Worm (Caenorhabditis elegans) whole organism, young adult: ENCODE results near the gene B0454.6.

Experiments
- B0019.2 ChIP-seq: fragments of 200-800 bp; sonication (Bioruptor generic); conservative IDR thresholded peaks from 2 replicates; pipeline ENCODE4 v1.3.6; 2022; ENCODE audit warnings: missing genetic modification reagents, missing genetic modification characterization, missing compliant biosample characterization
- B0336.3 ChIP-seq: fragments of 200-800 bp; sonication (Bioruptor generic); IDR thresholded peaks from 2 replicates; pipeline ENCODE4 v1.3.6; 2022; ENCODE audit warnings: missing genetic modification characterization, missing compliant biosample characterization
- F22D6.2 ChIP-seq: sonication (generic microtip); optimal IDR thresholded peaks from 2 replicates; lab custom pipeline; 2016; ENCODE audit warnings: mild to moderate bottlenecking, missing genetic modification characterization, missing compliant biosample characterization
- F23B12.7 ChIP-seq: sonication (generic microtip); optimal IDR thresholded peaks from 2 replicates; lab custom pipeline; 2017; ENCODE audit warnings: missing genetic modification characterization, mild to moderate bottlenecking, missing compliant biosample characterization, antibody characterized with exemption, moderate library complexity; ENCODE audit not compliant: insufficient read depth
- F37B4.10 ChIP-seq: fragments of 200-800 bp; sonication (Bioruptor generic); IDR thresholded peaks from 2 replicates; pipeline ENCODE4 v1.3.6; 2022; ENCODE audit warnings: missing genetic modification characterization, missing compliant biosample characterization
- F39B2.1 ChIP-seq: fragments of 200-800 bp; sonication (Bioruptor generic); IDR thresholded peaks from 2 replicates; pipeline ENCODE4 v1.3.6; 2022; ENCODE audit warnings: missing genetic modification reagents, missing genetic modification characterization, missing compliant biosample characterization
- F52B5.7 ChIP-seq: sonication (generic microtip); optimal IDR thresholded peaks from 2 replicates; lab custom pipeline; 2016; ENCODE audit warnings: mild to moderate bottlenecking, missing genetic modification characterization, missing compliant biosample characterization
- F57A8.1 ChIP-seq: fragments of 200-800 bp; sonication (Bioruptor generic); optimal IDR thresholded peaks from 2 replicates; lab custom pipeline; 2018; ENCODE audit warnings: mild to moderate bottlenecking, missing genetic modification characterization, moderate library complexity, missing compliant biosample characterization
- ZK185.1 ChIP-seq: sonication (generic microtip); optimal IDR thresholded peaks from 2 replicates; lab custom pipeline; 2016; ENCODE audit warnings: mild to moderate bottlenecking, missing genetic modification characterization, missing compliant biosample characterization; ENCODE audit not compliant: poor library complexity, severe bottlenecking
- aptf-3 ChIP-seq: fragments of 200-800 bp; sonication (Bioruptor generic); IDR thresholded peaks from 2 replicates; pipeline ENCODE4 v1.3.6; 2022; ENCODE audit warnings: missing genetic modification characterization, missing compliant biosample characterization
- attf-3 ChIP-seq: fragments of 200-800 bp; sonication (Bioruptor generic); conservative IDR thresholded peaks from 2 replicates; pipeline ENCODE4 v1.3.6; 2022; ENCODE audit warnings: missing genetic modification reagents, missing genetic modification characterization, missing compliant biosample characterization
- bed-1 ChIP-seq: fragments of 200-800 bp; sonication (Bioruptor generic); IDR thresholded peaks from 2 replicates; pipeline ENCODE4 v1.3.6; 2022; ENCODE audit warnings: missing genetic modification reagents, missing genetic modification characterization, missing compliant biosample characterization
- ceh-100 ChIP-seq: fragments of 200-800 bp; sonication (Bioruptor generic); IDR thresholded peaks from 2 replicates; pipeline ENCODE4 v1.3.6; 2022; ENCODE audit warnings: missing genetic modification reagents, missing genetic modification characterization, missing compliant biosample characterization
- ceh-79 ChIP-seq: sonication (generic microtip); optimal IDR thresholded peaks from 2 replicates; lab custom pipeline; 2017; ENCODE audit warnings: mild to moderate bottlenecking, missing genetic modification characterization, missing compliant biosample characterization
- ceh-91 ChIP-seq: fragments of 200-800 bp; sonication (Bioruptor generic); IDR thresholded peaks from 2 replicates; pipeline ENCODE4 v1.3.6; 2022; ENCODE audit warnings: missing genetic modification reagents, missing genetic modification characterization, missing compliant biosample characterization
- chd-7 ChIP-seq: sonication (generic microtip); optimal IDR thresholded peaks from 2 replicates; lab custom pipeline; 2016; ENCODE audit warnings: mild to moderate bottlenecking, missing genetic modification characterization, moderate library complexity, missing compliant biosample characterization
- dpff-1 ChIP-seq: sonication (generic microtip); optimal IDR thresholded peaks from 2 replicates; lab custom pipeline; 2017; ENCODE audit warnings: mild to moderate bottlenecking, missing genetic modification characterization, missing compliant biosample characterization
- egl-44 ChIP-seq: fragments of 200-800 bp; sonication (Bioruptor generic); IDR thresholded peaks from 2 replicates; pipeline ENCODE4 v1.3.6; 2022; ENCODE audit warnings: missing genetic modification reagents, missing genetic modification characterization, missing compliant biosample characterization
- egrh-3 ChIP-seq: fragments of 200-800 bp; sonication (Bioruptor generic); IDR thresholded peaks from 2 replicates; pipeline ENCODE4 v1.3.6; 2022; ENCODE audit warnings: missing genetic modification reagents, missing genetic modification characterization, missing compliant biosample characterization
- ets-4 ChIP-seq: fragments of 200-800 bp; sonication (Bioruptor generic); optimal IDR thresholded peaks from 2 replicates; lab custom pipeline; 2018; ENCODE audit warnings: mild to moderate bottlenecking, missing genetic modification characterization, missing compliant biosample characterization
- fkh-3 ChIP-seq: sonication (generic microtip); optimal IDR thresholded peaks from 2 replicates; lab custom pipeline; 2016; ENCODE audit warnings: mild to moderate bottlenecking, missing genetic modification characterization, missing compliant biosample characterization
- hrde-1 ChIP-seq: sonication (generic microtip); optimal IDR thresholded peaks from 2 replicates; lab custom pipeline; 2016; ENCODE audit warnings: missing genetic modification characterization, mild to moderate bottlenecking, missing compliant biosample characterization, moderate library complexity, missing genotype, missing genetic modification reagents, borderline replicate concordance
- lir-1 ChIP-seq: fragments of 200-800 bp; sonication (Bioruptor generic); conservative IDR thresholded peaks from 2 replicates; pipeline ENCODE4 v1.3.6; 2022; ENCODE audit warnings: missing genetic modification reagents, missing genetic modification characterization, missing compliant biosample characterization
- madf-3 ChIP-seq: fragments of 200-800 bp; sonication (Bioruptor generic); IDR thresholded peaks from 2 replicates; pipeline ENCODE4 v1.3.6; 2022; ENCODE audit warnings: missing genetic modification reagents, missing genetic modification characterization, missing compliant biosample characterization
- mes-4 ChIP-seq: sonication (generic microtip); optimal IDR thresholded peaks from 2 replicates; lab custom pipeline; 2016; ENCODE audit warnings: missing genotype, missing genetic modification characterization, missing compliant biosample characterization
- nfya-1 ChIP-seq: sonication (generic microtip); optimal IDR thresholded peaks from 2 replicates; lab custom pipeline; 2017; ENCODE audit warnings: antibody characterized with exemption, missing compliant biosample characterization, missing genetic modification characterization, borderline replicate concordance; ENCODE audit not compliant: insufficient read depth
- nfya-2 ChIP-seq: fragments of 200-800 bp; sonication (Bioruptor generic); IDR thresholded peaks from 2 replicates; pipeline ENCODE4 v1.3.6; 2022; ENCODE audit warnings: missing genetic modification reagents, missing genetic modification characterization, missing compliant biosample characterization
- nfyb-1 ChIP-seq: fragments of 200-800 bp; sonication (Bioruptor generic); IDR thresholded peaks from 2 replicates; pipeline ENCODE4 v1.3.6; 2022; ENCODE audit warnings: missing genetic modification reagents, missing genetic modification characterization, missing compliant biosample characterization
- nhr-80 ChIP-seq: sonication (generic microtip); optimal IDR thresholded peaks from 2 replicates; lab custom pipeline; 2016; ENCODE audit warnings: missing genetic modification characterization, missing compliant biosample characterization
- nhr-90 ChIP-seq: sonication (generic microtip); optimal IDR thresholded peaks from 2 replicates; lab custom pipeline; 2016; ENCODE audit warnings: missing genotype, mild to moderate bottlenecking, missing genetic modification characterization, missing compliant biosample characterization
- snpc-1.3 ChIP-seq: sonication (generic microtip); optimal IDR thresholded peaks from 2 replicates; lab custom pipeline; 2017; ENCODE audit warnings: missing genetic modification characterization, mild to moderate bottlenecking, missing compliant biosample characterization, antibody characterized with exemption, moderate library complexity, missing genotype, missing genetic modification reagents; ENCODE audit not compliant: insufficient read depth
- snpc-3.4 ChIP-seq: sonication (generic microtip); optimal IDR thresholded peaks from 2 replicates; lab custom pipeline; 2017; ENCODE audit warnings: missing genetic modification characterization, mild to moderate bottlenecking, missing compliant biosample characterization, antibody characterized with exemption, moderate library complexity, missing genotype, missing genetic modification reagents
- somi-1 ChIP-seq: fragments of 200-800 bp; sonication (Bioruptor generic); optimal IDR thresholded peaks from 2 replicates; lab custom pipeline; 2018; ENCODE audit warnings: mild to moderate bottlenecking, missing genetic modification characterization, missing compliant biosample characterization
- tbp1 ChIP-seq: fragments of 200-800 bp; sonication (Bioruptor generic); optimal IDR thresholded peaks from 2 replicates; lab custom pipeline; 2018; ENCODE audit warnings: mild to moderate bottlenecking, missing genetic modification characterization, missing compliant biosample characterization
- unc-62 ChIP-seq: fragments of 150-350 bp; optimal IDR thresholded peaks from 2 replicates; lab custom pipeline; 2014; ENCODE audit warnings: missing biosample characterization, missing genetic modification reagents, missing genetic modification characterization
- xnd-1 ChIP-seq: sonication (generic microtip); optimal IDR thresholded peaks from 2 replicates; lab custom pipeline; 2016; ENCODE audit warnings: missing genotype, missing genetic modification reagents, missing genetic modification characterization, missing compliant biosample characterization
- zim-3 ChIP-seq: sonication (generic microtip); optimal IDR thresholded peaks from 2 replicates; lab custom pipeline; 2017; ENCODE audit warnings: mild to moderate bottlenecking, missing genetic modification characterization, moderate library complexity, missing compliant biosample characterization
- ztf-18 ChIP-seq: sonication (generic microtip); optimal IDR thresholded peaks from 2 replicates; lab custom pipeline; 2016; ENCODE audit warnings: missing genotype, mild to moderate bottlenecking, missing genetic modification characterization, missing compliant biosample characterization
- ztf-22 ChIP-seq: fragments of 200-800 bp; sonication (Bioruptor generic); optimal IDR thresholded peaks from 2 replicates; lab custom pipeline; 2018; ENCODE audit warnings: mild to moderate bottlenecking, missing genetic modification characterization, moderate library complexity, missing compliant biosample characterization
- ztf-6 ChIP-seq: fragments of 200-800 bp; sonication (Bioruptor generic); IDR thresholded peaks from 2 replicates; pipeline ENCODE4 v1.3.6; 2022; ENCODE audit warnings: missing genetic modification reagents, missing genetic modification characterization, missing compliant biosample characterization

Gene B0454.6

ce11 chrII:3066401-3066800 is 33.8 kb downstream of the B0454.6 start:
- TF ChIP-seq F22D6.2 (tag; lab: Kevin White, UChicago) (no peak), fkh-3 (tag; lab: Kevin White, UChicago) (no peak), ceh-91 (GFP tag; lab: Robert Waterston, UW) (no peak), nhr-80 (tag; lab: Kevin White, UChicago) (no peak), nfya-2 (no peak), unc-62 (GFP tag; lab: Kevin White, UChicago) (no peak), mes-4 (tag; lab: Kevin White, UChicago) (no peak), egl-44 (no peak), F23B12.7 (tag; lab: Kevin White, UChicago) (no peak), ceh-100 (GFP tag; lab: Robert Waterston, UW) (no peak), ztf-18 (no peak)

ce11 chrII:3067447-3067846 is 34.9 kb downstream of the B0454.6 start:
- no peak for TF ChIP-seq tbp1

ce11 chrII:3067896-3068295 is 35.3 kb downstream of the B0454.6 start:
- TF ChIP-seq ztf-22 (GFP tag; lab: Kevin White, UChicago) (no peak), aptf-3 (GFP tag; lab: Robert Waterston, UW) (no peak), attf-3 (no peak), xnd-1 (no peak), B0019.2 (GFP tag; lab: Robert Waterston, UW) (no peak), dpff-1 (tag; lab: Kevin White, UChicago) (no peak), somi-1 (GFP tag; lab: Kevin White, UChicago) (no peak), nfya-1 (tag; lab: Kevin White, UChicago) (no peak), egrh-3 (no peak), ZK185.1 (tag; lab: Kevin White, UChicago) (no peak), nhr-90 (tag; lab: Kevin White, UChicago) (no peak), ets-4 (no peak), snpc-1.3 (tag; lab: Kevin White, UChicago) (no peak), F37B4.10 (GFP tag; lab: Robert Waterston, UW) (no peak)

ce11 chrII:3068646-3069045 is 36.1 kb downstream of the B0454.6 start:
- TF ChIP-seq egl-44 (no peak), F39B2.1 (GFP tag; lab: Robert Waterston, UW) (no peak), zim-3 (tag; lab: Kevin White, UChicago) (no peak), snpc-3.4 (tag; lab: Kevin White, UChicago) (no peak), bed-1 (GFP tag; lab: Robert Waterston, UW) (no peak), F52B5.7 (tag; lab: Kevin White, UChicago) (no peak), F57A8.1 (GFP tag; lab: Kevin White, UChicago) (no peak), nfyb-1 (GFP tag; lab: Robert Waterston, UW) (no peak), B0336.3 (GFP tag; lab: Robert Waterston, UW) (no peak), lir-1 (GFP tag; lab: Robert Waterston, UW) (no peak), chd-7 (tag; lab: Kevin White, UChicago) (no peak), ztf-6 (GFP tag; lab: Robert Waterston, UW) (no peak), ceh-79 (tag; lab: Kevin White, UChicago) (no peak), madf-3 (GFP tag; lab: Robert Waterston, UW) (no peak), hrde-1 (tag; lab: Kevin White, UChicago) (no peak)
